Fruit fly (Drosophila melanogaster) whole organism, wandering third instar larva: ENCODE results near the gene Prosbeta2.

ENCODE experiments used
- Abd-B ChIP-seq: fragments of >200 bp; optimal IDR thresholded peaks from 2 replicates; lab custom pipeline; 2017; ENCODE audit warnings: missing biosample characterization, missing genetic modification characterization
- Hr78 ChIP-seq: fragments of >200 bp; optimal IDR thresholded peaks from 2 replicates; lab custom pipeline; 2017; ENCODE audit warnings: missing biosample characterization, missing genetic modification characterization
- Sp1 ChIP-seq: fragments of 200-800 bp; sonication (Bioruptor generic); optimal IDR thresholded peaks from 3 replicates; lab custom pipeline; 2019; ENCODE audit warnings: missing biosample characterization, mild to moderate bottlenecking, missing genetic modification characterization, moderate library complexity
- lola ChIP-seq: fragments of >200 bp; optimal IDR thresholded peaks from 2 replicates; lab custom pipeline; 2017; ENCODE audit warnings: missing biosample characterization, missing genetic modification characterization

dm6 chr3L:14971893-14972624, 27.7 kb upstream of the Prosbeta2 start:
- TF ChIP-seq Abd-B (GFP tag; lab: Kevin White, UChicago) (no peak), lola (GFP tag; lab: Kevin White, UChicago) (no peak), Sp1 (peak; percentile 4), Hr78 (no peak)
